Fruit fly (Drosophila melanogaster): ENCODE data around the gene Atg1.

DNA sequence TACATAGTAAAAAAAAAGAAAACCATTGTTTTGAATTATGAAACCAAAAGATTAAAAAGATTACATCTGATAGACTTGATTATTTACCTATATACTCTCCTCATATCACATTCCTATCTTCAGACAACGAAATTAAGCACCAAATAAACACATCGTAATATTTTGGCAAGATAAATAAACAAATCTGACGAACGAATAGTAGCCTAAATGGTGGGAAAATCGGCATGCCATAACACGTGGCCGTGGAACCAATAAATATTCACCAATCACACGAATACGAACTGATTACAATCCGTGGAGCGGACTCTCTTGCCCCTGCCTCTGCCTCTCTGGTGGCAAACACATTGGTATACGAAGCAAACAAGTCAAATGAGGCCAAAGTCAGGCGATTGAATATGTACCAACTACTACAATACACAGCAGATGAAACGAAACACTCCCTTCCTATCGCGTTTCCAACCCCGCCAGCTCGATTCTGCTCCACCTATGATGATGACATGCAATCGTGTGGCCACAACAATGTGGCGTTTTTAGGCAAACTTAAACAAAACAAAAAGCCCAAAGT lies 8.8 kb downstream of the Atg1 start:
- TF ChIP-seq Myc (optimal IDR thresholded peaks at IDR 0.05) (no peak), h (optimal IDR thresholded peaks at IDR 0.05) (no peak), Sin3A (optimal IDR thresholded peaks at IDR 0.05) (no peak)

All from Kc167 (cell line).